Worm (Caenorhabditis elegans) whole organism, midembryonic: ENCODE data around the gene gcy-29.

ENCODE experiments used
- T22C8.4 ChIP-seq: fragments of 200-800 bp; sonication (Bioruptor generic); IDR thresholded peaks from 2 replicates; pipeline ENCODE4 v1.3.6; 2022; ENCODE audit warnings: missing genetic modification characterization, missing compliant biosample characterization
- flt-1 ChIP-seq: fragments of 200-800 bp; sonication (Bioruptor generic); IDR thresholded peaks from 2 replicates; pipeline ENCODE4 v1.3.6; 2022; ENCODE audit warnings: missing genetic modification characterization, missing compliant biosample characterization
- ref-1 ChIP-seq: fragments of 200-800 bp; sonication (Bioruptor generic); conservative IDR thresholded peaks from 2 replicates; pipeline ENCODE4 v1.3.6; 2022; ENCODE audit warnings: missing genetic modification reagents, missing genetic modification characterization, missing compliant biosample characterization
- ztf-29 ChIP-seq: fragments of 200-800 bp; sonication (Bioruptor generic); IDR thresholded peaks from 2 replicates; pipeline ENCODE4 v1.3.6; 2022; ENCODE audit warnings: missing genetic modification reagents, missing genetic modification characterization, missing compliant biosample characterization

ce11 chrII:14598367-14598766 is 49.8 kb upstream of the gcy-29 start:
- TF ChIP-seq T22C8.4 (GFP tag; lab: Robert Waterston, UW) (no peak), ref-1 (GFP tag; lab: Robert Waterston, UW) (no peak), ztf-29 (GFP tag; lab: Robert Waterston, UW) (no peak), flt-1 (no peak)
